Fruit fly (Drosophila melanogaster) whole organism, embryonic: Measurements from ENCODE around the gene elB.

ENCODE experiments used
- Adf1 ChIP-seq: fragments of 200-800 bp; sonication (Bioruptor generic); IDR thresholded peaks from 2 replicates; pipeline ENCODE4 v1.3.6; 2022; ENCODE audit warnings: missing biosample characterization, missing genetic modification characterization
- CG10959 ChIP-seq: fragments of 200-800 bp; sonication (Bioruptor generic); IDR thresholded peaks from 2 replicates; pipeline ENCODE4 v1.3.6; 2022; ENCODE audit warnings: missing biosample characterization, missing genetic modification characterization
- CG12071 ChIP-seq: fragments of 200-800 bp; sonication (Bioruptor generic); optimal IDR thresholded peaks from 3 replicates; lab custom pipeline; 2018; ENCODE audit warnings: missing biosample characterization, mild to moderate bottlenecking, missing genetic modification characterization
- CG12219 ChIP-seq: fragments of 200-800 bp; sonication (Bioruptor generic); optimal IDR thresholded peaks from 3 replicates; lab custom pipeline; 2018; ENCODE audit warnings: missing biosample characterization, mild to moderate bottlenecking, missing genetic modification characterization
- CG12942 ChIP-seq: fragments of 200-800 bp; sonication (Bioruptor generic); optimal IDR thresholded peaks from 3 replicates; lab custom pipeline; 2016; ENCODE audit warnings: missing biosample characterization, missing genetic modification characterization
- CG13287 ChIP-seq: fragments of 200-800 bp; sonication (Bioruptor generic); IDR thresholded peaks from 2 replicates; pipeline ENCODE4 v1.3.6; 2022; ENCODE audit warnings: missing biosample characterization, missing genetic modification characterization; ENCODE audit not compliant: partially characterized antibody
- CG13424 ChIP-seq: fragments of 200-800 bp; sonication (Bioruptor generic); optimal IDR thresholded peaks from 2 replicates; lab custom pipeline; 2019; ENCODE audit warnings: missing biosample characterization, mild to moderate bottlenecking, missing genetic modification characterization, moderate library complexity
- CG13775 ChIP-seq: fragments of 200-800 bp; sonication (Bioruptor generic); optimal IDR thresholded peaks from 3 replicates; lab custom pipeline; 2017; ENCODE audit warnings: missing biosample characterization, mild to moderate bottlenecking, missing genetic modification characterization
- CG15514 ChIP-seq: fragments of 200-800 bp; sonication (Bioruptor generic); optimal IDR thresholded peaks from 3 replicates; lab custom pipeline; 2017; ENCODE audit warnings: missing biosample characterization, missing genetic modification characterization, mild to moderate bottlenecking, moderate library complexity, missing genetic modification reagents
- CG1602 ChIP-seq: fragments of 200-800 bp; sonication (Bioruptor generic); optimal IDR thresholded peaks from 3 replicates; lab custom pipeline; 2016; ENCODE audit warnings: missing biosample characterization, missing genetic modification characterization
- CG17829 ChIP-seq: fragments of 200-800 bp; optimal IDR thresholded peaks from 2 replicates; lab custom pipeline; 2019; ENCODE audit warnings: missing biosample characterization, mild to moderate bottlenecking, missing genetic modification characterization, moderate library complexity
- CG18476 ChIP-seq: fragments of 200-800 bp; sonication (Bioruptor generic); optimal IDR thresholded peaks from 2 replicates; lab custom pipeline; 2016; ENCODE audit warnings: missing biosample characterization, mild to moderate bottlenecking, missing genetic modification characterization
- CG18599 ChIP-seq: fragments of 200-800 bp; sonication (Bioruptor generic); optimal IDR thresholded peaks from 3 replicates; lab custom pipeline; 2017; ENCODE audit warnings: missing biosample characterization, missing genetic modification characterization, mild to moderate bottlenecking, moderate library complexity, missing genetic modification reagents
- CG32772 ChIP-seq: fragments of 200-800 bp; sonication (Bioruptor generic); IDR thresholded peaks from 2 replicates; pipeline ENCODE4 v1.3.6; 2022; ENCODE audit warnings: missing biosample characterization, missing genetic modification characterization
- CG3407 ChIP-seq: fragments of 200-800 bp; sonication (Bioruptor generic); optimal IDR thresholded peaks from 2 replicates; lab custom pipeline; 2018; ENCODE audit warnings: missing biosample characterization, mild to moderate bottlenecking, missing genetic modification characterization
- CG34376 ChIP-seq: fragments of 200-800 bp; sonication (Bioruptor generic); optimal IDR thresholded peaks from 2 replicates; lab custom pipeline; 2018; ENCODE audit warnings: missing biosample characterization, mild to moderate bottlenecking, missing genetic modification characterization
- CG4730 ChIP-seq: fragments of 200-800 bp; sonication (Bioruptor generic); IDR thresholded peaks from 2 replicates; pipeline ENCODE4 v1.3.6; 2022; ENCODE audit warnings: missing biosample characterization, missing genetic modification characterization
- CG5245 ChIP-seq: fragments of 200-800 bp; sonication (Bioruptor generic); optimal IDR thresholded peaks from 3 replicates; lab custom pipeline; 2016; ENCODE audit warnings: missing biosample characterization, missing genetic modification characterization
- CG6254 ChIP-seq: fragments of 200-800 bp; sonication (Bioruptor generic); optimal IDR thresholded peaks from 3 replicates; lab custom pipeline; 2017; ENCODE audit warnings: mild to moderate bottlenecking, missing biosample characterization, missing genetic modification reagents, missing genetic modification characterization
- CG7357 ChIP-seq: fragments of 200-800 bp; sonication (Bioruptor generic); IDR thresholded peaks from 3 replicates; pipeline ENCODE4 v1.3.6; 2022; ENCODE audit warnings: missing biosample characterization, missing genetic modification characterization
- CG7372 ChIP-seq: fragments of 200-800 bp; sonication (Bioruptor generic); IDR thresholded peaks from 2 replicates; pipeline ENCODE4 v1.3.6; 2022; ENCODE audit warnings: missing biosample characterization, missing genetic modification characterization
- CG9727 ChIP-seq: fragments of 200-800 bp; sonication (Bioruptor generic); optimal IDR thresholded peaks from 3 replicates; lab custom pipeline; 2017; ENCODE audit warnings: missing biosample characterization, mild to moderate bottlenecking, missing genetic modification characterization
- D ChIP-seq, 2 experiments: fragments of 200-800 bp in 1 of 2; fragments of >200 bp in 1 of 2; sonication (Bioruptor generic) in 1 of 2; optimal IDR thresholded peaks; 2 replicates in 1 of 2; 3 replicates in 1 of 2; lab custom pipeline; 2017; ENCODE audit warnings: mild to moderate bottlenecking in 1 of 2, missing biosample characterization in 1 of 2, missing genetic modification characterization in 1 of 2, missing genetic modification reagents in 1 of 2
- Dek ChIP-seq: fragments of 200-800 bp; sonication (Bioruptor generic); optimal IDR thresholded peaks from 3 replicates; lab custom pipeline; 2019; ENCODE audit warnings: missing biosample characterization, mild to moderate bottlenecking, missing genetic modification characterization, moderate library complexity
- HHEX ChIP-seq: fragments of 200-800 bp; sonication (Bioruptor generic); optimal IDR thresholded peaks from 3 replicates; lab custom pipeline; 2017; ENCODE audit warnings: missing biosample characterization, mild to moderate bottlenecking, missing genetic modification characterization, missing genetic modification reagents
- HLHmδ ChIP-seq: fragments of 200-800 bp; sonication (Bioruptor generic); optimal IDR thresholded peaks from 2 replicates; lab custom pipeline; 2018; ENCODE audit warnings: missing biosample characterization, mild to moderate bottlenecking, missing genetic modification characterization, moderate library complexity
- Nf-YB ChIP-seq: fragments of 200-800 bp; sonication (Bioruptor generic); optimal IDR thresholded peaks from 3 replicates; lab custom pipeline; 2019; ENCODE audit warnings: missing biosample characterization, mild to moderate bottlenecking, missing genetic modification characterization, moderate library complexity
- NfI ChIP-seq: fragments of 200-800 bp; sonication (Bioruptor generic); optimal IDR thresholded peaks from 3 replicates; lab custom pipeline; 2018; ENCODE audit warnings: missing biosample characterization, mild to moderate bottlenecking, missing genetic modification characterization, moderate library complexity
- Oaz ChIP-seq: fragments of 200-800 bp; sonication (Bioruptor generic); IDR thresholded peaks from 2 replicates; pipeline ENCODE4 v1.3.6; 2022; ENCODE audit warnings: missing biosample characterization, missing genetic modification characterization
- PHDP ChIP-seq: fragments of 200-800 bp; sonication (Bioruptor generic); optimal IDR thresholded peaks from 3 replicates; lab custom pipeline; 2018; ENCODE audit warnings: missing biosample characterization, mild to moderate bottlenecking, missing genetic modification characterization, moderate library complexity
- Sox102F ChIP-seq: fragments of 200-800 bp; sonication (Bioruptor generic); optimal IDR thresholded peaks from 2 replicates; lab custom pipeline; 2018; ENCODE audit warnings: missing biosample characterization, mild to moderate bottlenecking, missing genetic modification characterization, moderate library complexity
- Vsx1 ChIP-seq: fragments of 200-800 bp; sonication (Bioruptor generic); optimal IDR thresholded peaks from 2 replicates; lab custom pipeline; 2017; ENCODE audit warnings: missing biosample characterization, mild to moderate bottlenecking, missing genetic modification characterization, missing genetic modification reagents
- ci ChIP-seq: fragments of 200-800 bp; sonication (Bioruptor generic); IDR thresholded peaks from 3 replicates; pipeline ENCODE4 v1.3.6; 2022; ENCODE audit warnings: missing biosample characterization, missing genetic modification characterization
- eve ChIP-seq, 2 experiments: fragments of >200 bp; optimal IDR thresholded peaks; 2 replicates each; lab custom pipeline; 2017; ENCODE audit warnings: missing biosample characterization in 2 of 2, missing genetic modification characterization in 2 of 2
- fd64A ChIP-seq: fragments of 200-800 bp; sonication (Bioruptor generic); optimal IDR thresholded peaks from 3 replicates; lab custom pipeline; 2018; ENCODE audit warnings: missing biosample characterization, mild to moderate bottlenecking, missing genetic modification characterization
- gce ChIP-seq: fragments of 200-800 bp; sonication (Bioruptor generic); IDR thresholded peaks from 3 replicates; pipeline ENCODE4 v1.3.6; 2022; ENCODE audit warnings: missing biosample characterization, missing genetic modification characterization
- jing ChIP-seq: fragments of 200-800 bp; sonication (Bioruptor generic); optimal IDR thresholded peaks from 2 replicates; lab custom pipeline; 2018; ENCODE audit warnings: missing biosample characterization, mild to moderate bottlenecking, missing genetic modification characterization
- mam ChIP-seq: fragments of 200-800 bp; sonication (Bioruptor generic); optimal IDR thresholded peaks from 3 replicates; lab custom pipeline; 2016; ENCODE audit warnings: missing biosample characterization, missing genetic modification characterization
- onecut ChIP-seq: fragments of 200-800 bp; sonication (Bioruptor generic); IDR thresholded peaks from 2 replicates; pipeline ENCODE4 v1.3.6; 2022; ENCODE audit warnings: missing biosample characterization, missing genetic modification characterization
- p53 ChIP-seq: fragments of 200-800 bp; sonication (Bioruptor generic); optimal IDR thresholded peaks from 2 replicates; lab custom pipeline; 2016; ENCODE audit warnings: missing biosample characterization, missing genetic modification characterization
- scrt ChIP-seq: fragments of 200-800 bp; sonication (Bioruptor generic); optimal IDR thresholded peaks from 2 replicates; lab custom pipeline; 2018; ENCODE audit warnings: missing biosample characterization, mild to moderate bottlenecking, missing genetic modification characterization, moderate library complexity
- sim ChIP-seq: fragments of 200-800 bp; sonication (Bioruptor generic); IDR thresholded peaks from 2 replicates; pipeline ENCODE4 v1.3.6; 2022; ENCODE audit warnings: missing biosample characterization, missing genetic modification characterization
- slou ChIP-seq: fragments of 200-800 bp; sonication (Bioruptor generic); optimal IDR thresholded peaks from 3 replicates; lab custom pipeline; 2016; ENCODE audit warnings: missing biosample characterization, missing genetic modification characterization
- sug ChIP-seq: fragments of 200-800 bp; optimal IDR thresholded peaks from 2 replicates; lab custom pipeline; 2019; ENCODE audit warnings: missing biosample characterization, mild to moderate bottlenecking, missing genetic modification characterization, moderate library complexity
- tap ChIP-seq: fragments of 200-800 bp; optimal IDR thresholded peaks from 3 replicates; lab custom pipeline; 2019; ENCODE audit warnings: missing biosample characterization, mild to moderate bottlenecking, missing genetic modification characterization, moderate library complexity
- usp ChIP-seq: fragments of >200 bp; optimal IDR thresholded peaks from 2 replicates; lab custom pipeline; 2017; ENCODE audit warnings: missing biosample characterization, missing genetic modification characterization
- vvl ChIP-seq: fragments of 200-800 bp; sonication (Bioruptor generic); IDR thresholded peaks from 2 replicates; pipeline ENCODE4 v1.3.6; 2022; ENCODE audit warnings: missing biosample characterization, missing genetic modification characterization
- yki ChIP-seq: fragments of >200 bp; optimal IDR thresholded peaks from 3 replicates; lab custom pipeline; 2018

Gene elB

DNA sequence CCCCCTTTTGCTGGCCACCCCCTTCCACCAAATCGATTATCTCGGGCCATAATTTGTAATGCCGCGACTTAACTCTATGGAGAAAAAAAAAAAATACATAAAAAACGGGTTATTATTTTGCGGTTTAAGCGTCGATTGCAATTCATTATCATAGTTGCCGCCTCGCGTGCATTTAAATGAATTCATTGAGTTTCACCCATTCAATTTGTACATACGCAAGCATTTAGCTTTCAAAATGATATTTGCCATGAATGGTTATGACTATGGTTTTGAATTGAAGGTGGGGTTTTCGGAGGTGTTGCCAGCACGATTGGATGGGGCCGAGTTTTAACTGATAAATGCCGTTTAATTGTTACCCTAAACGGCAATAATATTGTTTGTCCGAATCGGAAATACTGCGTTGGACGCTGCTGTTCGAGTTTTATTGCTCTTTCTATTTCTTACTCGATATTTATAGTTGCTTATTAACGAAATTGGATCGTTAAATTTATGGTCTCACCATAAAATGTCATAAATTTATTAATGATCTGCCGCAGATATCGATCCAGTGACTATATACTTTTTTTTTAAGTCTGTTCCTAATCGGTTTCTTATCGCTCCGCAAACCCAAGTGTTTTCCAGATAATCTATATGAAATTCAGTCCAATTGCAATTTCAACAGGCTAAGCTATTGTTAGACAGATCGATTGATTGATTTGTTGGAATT is 4.5 kb downstream of the elB start (continued):
- TF ChIP-seq Adf1 (GFP tag; lab: Robert Waterston, UW), result no peak
- TF ChIP-seq eve (GFP tag; optimal IDR thresholded peaks at IDR 0.05; lab: Kevin White, UChicago), result no peak
- TF ChIP-seq CG4730 (GFP tag; lab: Robert Waterston, UW), result no peak
- no peak for TF ChIP-seq Dek (tag; lab: Kevin White, UChicago)
- peak; percentile 25 for TF ChIP-seq Sox102F (GFP tag; lab: Kevin White, UChicago)
- TF ChIP-seq HHEX (GFP tag; lab: Kevin White, UChicago), result no peak
- TF ChIP-seq CG15514 (GFP tag; lab: Kevin White, UChicago), result peak; percentile 16
- TF ChIP-seq sug, result peak; percentile 45
- peak; percentile 72 for TF ChIP-seq PHDP (tag; lab: Kevin White, UChicago)
- peak; percentile 14 for TF ChIP-seq CG9727 (GFP tag; lab: Kevin White, UChicago)
- no peak for TF ChIP-seq CG5245 (GFP tag; lab: Kevin White, UChicago)
- TF ChIP-seq vvl (GFP tag; lab: Robert Waterston, UW), result no peak
- TF ChIP-seq slou (GFP tag; lab: Kevin White, UChicago), result no peak
- TF ChIP-seq CG13424 (tag; lab: Kevin White, UChicago), result no peak
- TF ChIP-seq NfI (GFP tag; lab: Kevin White, UChicago), result peak; percentile 9
- TF ChIP-seq CG7357 (GFP tag; lab: Robert Waterston, UW), result no peak
- no peak for TF ChIP-seq scrt (GFP tag; lab: Kevin White, UChicago)
- no peak for TF ChIP-seq sim (GFP tag; lab: Robert Waterston, UW)
- no peak for TF ChIP-seq CG17829 (tag; lab: Kevin White, UChicago)
- TF ChIP-seq HLHmδ, result no peak
- TF ChIP-seq ci, result no peak
- peak; percentile 10 for TF ChIP-seq CG13775
- peak; percentile 66 for TF ChIP-seq CG34376 (GFP tag; lab: Kevin White, UChicago)
- no peak for TF ChIP-seq CG18476 (GFP tag; lab: Kevin White, UChicago)
- no peak for TF ChIP-seq CG10959 (GFP tag; lab: Robert Waterston, UW)
- TF ChIP-seq CG6254 (GFP tag; lab: Kevin White, UChicago), result peak; percentile 65
- TF ChIP-seq yki, result no peak
- no peak for TF ChIP-seq CG3407 (GFP tag; lab: Kevin White, UChicago)
- no peak for TF ChIP-seq CG13287 (GFP tag; lab: Robert Waterston, UW)
- TF ChIP-seq CG12219 (GFP tag; lab: Kevin White, UChicago), result peak; percentile 2
- TF ChIP-seq Oaz (GFP tag; lab: Robert Waterston, UW), result no peak
- no peak for TF ChIP-seq CG18599 (GFP tag; lab: Kevin White, UChicago)
- no peak for TF ChIP-seq CG32772 (GFP tag; lab: Robert Waterston, UW)
- no peak for TF ChIP-seq CG7372 (GFP tag; lab: Robert Waterston, UW)
- no peak for TF ChIP-seq p53
- peak; percentile 84 for TF ChIP-seq Vsx1 (GFP tag; lab: Kevin White, UChicago)
- no peak for TF ChIP-seq gce
- 0 out of 2 replicates have a peak, but pooled peaks have one; percentile 3 for TF ChIP-seq onecut
- TF ChIP-seq jing (GFP tag; lab: Kevin White, UChicago), result no peak
- no peak for TF ChIP-seq mam (GFP tag; lab: Kevin White, UChicago)
- no peak for TF ChIP-seq CG12942 (GFP tag; lab: Kevin White, UChicago)
- no peak for TF ChIP-seq usp (GFP tag; lab: Kevin White, UChicago)
- TF ChIP-seq CG1602, result no peak
- peak; percentile 45 for TF ChIP-seq Nf-YB (GFP tag; lab: Kevin White, UChicago)
- peak; percentile 54 for TF ChIP-seq CG12071
- peak; percentile 40 for TF ChIP-seq tap
- TF ChIP-seq D (optimal IDR thresholded peaks at IDR 0.05; lab: Kevin White, UChicago), result no peak
- TF ChIP-seq D (GFP tag; optimal IDR thresholded peaks at IDR 0.05; lab: Kevin White, UChicago), result no peak
- TF ChIP-seq fd64A (GFP tag; lab: Kevin White, UChicago), result no peak
- TF ChIP-seq, all 482 proteins: peak for 59
